Fruit fly (Drosophila melanogaster): ENCODE data around the gene ko.
A peak's percentile ranks its signal among the peaks of the same experiment; 100 is the strongest.

Gene ko

DNA sequence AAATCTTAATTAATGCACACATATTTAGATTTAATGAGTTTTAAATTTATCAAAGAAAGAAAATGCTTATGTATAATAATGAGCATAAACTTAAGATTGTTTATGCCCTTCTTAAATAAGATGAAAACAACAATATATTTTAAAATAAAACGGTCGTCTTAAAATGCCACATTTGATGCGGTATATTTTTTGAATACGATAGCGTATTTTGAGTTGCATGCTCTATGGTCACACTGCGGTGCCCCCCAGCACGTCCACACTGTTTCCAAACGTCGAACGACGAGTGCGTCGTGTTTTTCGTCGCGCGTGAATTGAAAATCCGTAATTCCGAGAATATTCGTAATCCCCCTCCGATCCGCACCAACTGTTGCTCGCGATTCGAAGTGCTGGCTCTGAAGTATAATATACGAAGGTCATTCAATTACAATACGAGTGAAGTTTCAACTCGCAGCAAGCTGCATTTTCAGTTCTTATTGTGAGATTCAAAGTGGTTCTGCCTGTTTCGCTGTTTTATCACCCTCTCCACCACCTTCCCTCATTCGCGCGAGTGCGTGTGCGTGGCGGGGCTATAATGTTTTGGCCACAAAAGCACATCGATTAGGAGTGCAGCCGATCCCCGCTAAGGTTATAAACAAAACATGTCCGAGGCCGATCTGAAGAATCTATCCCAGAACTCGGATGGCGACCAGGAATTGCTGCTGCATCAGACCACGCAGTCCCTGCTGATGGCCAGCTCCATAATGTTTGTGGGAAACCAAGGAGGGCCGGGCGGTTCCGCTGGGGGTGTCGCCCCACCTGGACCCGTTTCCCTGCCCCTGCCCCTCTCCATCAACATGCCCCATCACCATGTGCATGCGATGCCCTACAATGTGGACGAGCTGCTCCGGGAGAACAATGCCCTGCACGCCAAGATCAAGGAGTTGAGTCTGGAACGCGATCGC is 96.4 kb downstream of the ko start, which contains the start of gene siz (continued):
- TF ChIP-seq CG8924 (tag; optimal IDR thresholded peaks at IDR 0.05) (peak; percentile 49), br (optimal IDR thresholded peaks at IDR 0.05) (no peak), CG8765 (GFP tag; IDR thresholded peaks at IDR 0.05) (no peak), Hr51 (GFP tag; optimal IDR thresholded peaks at IDR 0.05) (peak in 1 of 2 experiments; percentile 6), CG4617 (GFP tag; optimal IDR thresholded peaks at IDR 0.05; ENCODE audit: borderline replicate concordance) (peak; percentile 12), Drgx (GFP tag; IDR thresholded peaks at IDR 0.05) (no peak), CG33557 (GFP tag; optimal IDR thresholded peaks at IDR 0.05) (peak; percentile 48), CG17361 (GFP tag; IDR thresholded peaks at IDR 0.05) (peak; percentile 37; the same call in 1 of the 3 replicates), gro (GFP tag; optimal IDR thresholded peaks at IDR 0.05) (peak; percentile 25), CG15479 (GFP tag; optimal IDR thresholded peaks at IDR 0.05) (peak; percentile 20), psq (GFP tag; optimal IDR thresholded peaks at IDR 0.05) (no peak), CG12104 (GFP tag; optimal IDR thresholded peaks at IDR 0.05) (no peak), Hmr (GFP tag; optimal IDR thresholded peaks at IDR 0.05) (peak; percentile 70), Antp (GFP tag; optimal IDR thresholded peaks at IDR 0.05) (no peak), shn (GFP tag; optimal IDR thresholded peaks at IDR 0.05) (no peak), CG12219 (GFP tag; optimal IDR thresholded peaks at IDR 0.05) (peak; percentile 41), Myb (GFP tag; optimal IDR thresholded peaks at IDR 0.05) (peak; percentile 97), CTCF (GFP tag; optimal IDR thresholded peaks at IDR 0.05) (peak; percentile 5), sob (GFP tag; IDR thresholded peaks at IDR 0.05) (peak; percentile 35; the same call in 1 of the 2 replicates), ken (GFP tag; IDR thresholded peaks at IDR 0.05) (no peak), trh (GFP tag; optimal IDR thresholded peaks at IDR 0.05) (no peak), fd3F (GFP tag; optimal IDR thresholded peaks at IDR 0.05) (no peak), CG11695 (GFP tag; IDR thresholded peaks at IDR 0.05) (no peak), CG14014 (GFP tag; IDR thresholded peaks at IDR 0.05) (no peak), CG2678 (tag; optimal IDR thresholded peaks at IDR 0.05) (peak; percentile 50), so (GFP tag; IDR thresholded peaks at IDR 0.05) (peak; percentile 18; the same call in 1 of the 3 replicates), CG12071 (GFP tag; optimal IDR thresholded peaks at IDR 0.05) (peak; percentile 34), CG14860 (GFP tag; IDR thresholded peaks at IDR 0.05; ENCODE audit: partially characterized antibody) (no peak), trem (tag; optimal IDR thresholded peaks at IDR 0.05) (peak; percentile 85), CG34224 (GFP tag; IDR thresholded peaks at IDR 0.05; ENCODE audit: partially characterized antibody) (peak; percentile 45; the same call in 2 of the 3 replicates), ato (GFP tag; IDR thresholded peaks at IDR 0.05; ENCODE audit: partially characterized antibody) (peak; percentile 30; the same call in 1 of the 2 replicates), CG12391 (tag; optimal IDR thresholded peaks at IDR 0.05) (peak; percentile 75), Trl (optimal IDR thresholded peaks at IDR 0.05) (no peak), Trl (GFP tag; optimal IDR thresholded peaks at IDR 0.05) (peak; percentile 5), Ptx1 (GFP tag; IDR thresholded peaks at IDR 0.05) (no peak), vfl (GFP tag; optimal IDR thresholded peaks at IDR 0.05) (no peak), CG9932 (GFP tag; IDR thresholded peaks at IDR 0.05) (no peak), Dp (GFP tag; optimal IDR thresholded peaks at IDR 0.05) (peak; percentile 70), NFAT (GFP tag; IDR thresholded peaks at IDR 0.05) (0 out of 2 replicates have a peak, but pooled peaks have one; percentile 9), pum (GFP tag; optimal IDR thresholded peaks at IDR 0.05) (no peak), da (GFP tag; optimal IDR thresholded peaks at IDR 0.05) (no peak), CG2116 (GFP tag; optimal IDR thresholded peaks at IDR 0.05) (peak; percentile 52), C15 (GFP tag; IDR thresholded peaks at IDR 0.05) (no peak), CG11247 (GFP tag; IDR thresholded peaks at IDR 0.05) (no peak), CG31441 (GFP tag; IDR thresholded peaks at IDR 0.05) (0 out of 2 replicates have a peak, but pooled peaks have one; percentile 25), CoRest (tag; optimal IDR thresholded peaks at IDR 0.05) (peak; percentile 54), cas (GFP tag; IDR thresholded peaks at IDR 0.05) (no peak), CG10321 (GFP tag; IDR thresholded peaks at IDR 0.05) (0 out of 2 replicates have a peak, but pooled peaks have one; percentile 10), ab (GFP tag; optimal IDR thresholded peaks at IDR 0.05) (no peak), insv (GFP tag; optimal IDR thresholded peaks at IDR 0.05) (peak in 1 of 2 experiments; percentile 60)
